Fruit fly (Drosophila melanogaster): ENCODE measurements around the gene CG7049.

CG7049 gene

dm6 chr3L:184251-184650 lies 8.2 kb upstream of the CG7049 start, which contains the start of the genes CG34140, Mkp and Mtch (continued):
- TF ChIP-seq CG14014 (GFP tag; IDR thresholded peaks at IDR 0.05) (peak; percentile 77), dimm (GFP tag; IDR thresholded peaks at IDR 0.05) (no peak), C15 (GFP tag; IDR thresholded peaks at IDR 0.05) (peak; percentile 67; the same call in 1 of the 3 replicates), jing (GFP tag; optimal IDR thresholded peaks at IDR 0.05) (no peak), pnt (GFP tag; optimal IDR thresholded peaks at IDR 0.05) (peak; percentile 77), Gsc (GFP tag; IDR thresholded peaks at IDR 0.05) (no peak), CG12219 (GFP tag; optimal IDR thresholded peaks at IDR 0.05) (no peak), dmrt99B (tag; optimal IDR thresholded peaks at IDR 0.05) (no peak), CG14667 (GFP tag; IDR thresholded peaks at IDR 0.05) (peak; percentile 70), nmo (GFP tag; optimal IDR thresholded peaks at IDR 0.05) (peak; percentile 94), CG16779 (GFP tag; IDR thresholded peaks at IDR 0.05) (peak; percentile 46; the same call in 1 of the 2 replicates), CG33557 (GFP tag; optimal IDR thresholded peaks at IDR 0.05) (peak; percentile 74), pros (GFP tag; optimal IDR thresholded peaks at IDR 0.05) (no peak), oc (tag; optimal IDR thresholded peaks at IDR 0.05) (no peak), CG31224 (GFP tag; IDR thresholded peaks at IDR 0.05) (peak; percentile 71), CG3995 (GFP tag; optimal IDR thresholded peaks at IDR 0.05) (peak; percentile 74), tap (tag; optimal IDR thresholded peaks at IDR 0.05) (no peak), CG15269 (tag; optimal IDR thresholded peaks at IDR 0.05) (no peak), CG10274 (GFP tag; optimal IDR thresholded peaks at IDR 0.05) (peak; percentile 28), bigmax (GFP tag; optimal IDR thresholded peaks at IDR 0.05) (no peak), Opbp (GFP tag; IDR thresholded peaks at IDR 0.05; ENCODE audit: partially characterized antibody) (peak; percentile 82), CG7745 (tag; optimal IDR thresholded peaks at IDR 0.05) (no peak), fd96Cb (tag; optimal IDR thresholded peaks at IDR 0.05) (peak; percentile 69), ap (GFP tag; IDR thresholded peaks at IDR 0.05) (peak; percentile 64; the same call in 1 of the 2 replicates), bbx (GFP tag; IDR thresholded peaks at IDR 0.05; ENCODE audit: partially characterized antibody) (peak; percentile 85), tup (GFP tag; optimal IDR thresholded peaks at IDR 0.05) (peak; percentile 84), Antp (GFP tag; optimal IDR thresholded peaks at IDR 0.05) (peak; percentile 89), Hr51 (GFP tag; optimal IDR thresholded peaks at IDR 0.05) (peak in 1 of 2 experiments; percentile 91), NK7.1 (GFP tag; optimal IDR thresholded peaks at IDR 0.05) (peak; percentile 69), CG14441 (GFP tag; IDR thresholded peaks at IDR 0.05) (peak; percentile 78), fd3F (GFP tag; optimal IDR thresholded peaks at IDR 0.05) (peak; percentile 71), CG10431 (GFP tag; optimal IDR thresholded peaks at IDR 0.05) (peak; percentile 85), CG13123 (GFP tag; optimal IDR thresholded peaks at IDR 0.05) (peak; percentile 67), H2.0 (GFP tag; IDR thresholded peaks at IDR 0.05) (peak; percentile 76), Deaf1 (tag; optimal IDR thresholded peaks at IDR 0.05) (no peak), pb (GFP tag; optimal IDR thresholded peaks at IDR 0.05) (peak; percentile 39), h (optimal IDR thresholded peaks at IDR 0.05) (no peak), eyg (GFP tag; optimal IDR thresholded peaks at IDR 0.05) (peak; percentile 57), Bdp1 (GFP tag; optimal IDR thresholded peaks at IDR 0.05) (peak; percentile 85), Ada2b (GFP tag; IDR thresholded peaks at IDR 0.05) (peak; percentile 73), Blimp-1 (GFP tag; optimal IDR thresholded peaks at IDR 0.05) (no peak), CG8388 (GFP tag; optimal IDR thresholded peaks at IDR 0.05) (peak; percentile 77), B-H1 (GFP tag; IDR thresholded peaks at IDR 0.05) (no peak; the same call in 2 of the 3 replicates), CG18599 (GFP tag; optimal IDR thresholded peaks at IDR 0.05) (peak; percentile 88), CG10654 (GFP tag; optimal IDR thresholded peaks at IDR 0.05) (peak; percentile 84), Nf-YA (GFP tag; IDR thresholded peaks at IDR 0.05) (no peak), tx (GFP tag; optimal IDR thresholded peaks at IDR 0.05) (peak; percentile 83), fu2 (GFP tag; optimal IDR thresholded peaks at IDR 0.05) (peak; percentile 88), CG18476 (GFP tag; optimal IDR thresholded peaks at IDR 0.05) (peak; percentile 86), cg (GFP tag; optimal IDR thresholded peaks at IDR 0.05) (no peak), CG9817 (tag; optimal IDR thresholded peaks at IDR 0.05) (peak; percentile 88)
